Worm (Caenorhabditis elegans) whole organism, L4/young adult: ENCODE data around the gene F26C11.4.

Experiments
- W03F9.2 ChIP-seq: fragments of 150-350 bp; optimal IDR thresholded peaks from 2 replicates; lab custom pipeline; 2014; ENCODE audit warnings: missing biosample characterization, missing genetic modification characterization
- dao-5 ChIP-seq: sonication (generic microtip); optimal IDR thresholded peaks from 2 replicates; lab custom pipeline; 2016; ENCODE audit warnings: missing genotype, missing genetic modification characterization, moderate library complexity, missing compliant biosample characterization
- him-1 ChIP-seq: sonication (generic microtip); optimal IDR thresholded peaks from 2 replicates; lab custom pipeline; 2016; ENCODE audit warnings: missing genotype, missing genetic modification reagents, missing genetic modification characterization, missing compliant biosample characterization

- TF ChIP-seq dao-5 (no peak), him-1 (tag; lab: Kevin White, UChicago) (no peak), W03F9.2 (tag; lab: Kevin White, UChicago) (no peak)
Measured at ce11 chrII:9954885-9955284, 38.8 kb upstream of the F26C11.4 start, which contains the start of gene egl-43.
